Fruit fly (Drosophila melanogaster) whole organism, embryonic: ENCODE results near the gene Myo95E.
A peak's percentile ranks its signal among the peaks of the same experiment; 100 is the strongest.

Source experiments
- CG10147 ChIP-seq: fragments of 200-800 bp; sonication (Bioruptor generic); optimal IDR thresholded peaks from 2 replicates; lab custom pipeline; 2019; ENCODE audit warnings: missing biosample characterization, mild to moderate bottlenecking, missing genetic modification characterization, moderate library complexity
- CG10267 ChIP-seq: fragments of 200-800 bp; sonication (Bioruptor generic); optimal IDR thresholded peaks from 2 replicates; lab custom pipeline; 2018; ENCODE audit warnings: missing biosample characterization, mild to moderate bottlenecking, missing genetic modification characterization, moderate library complexity
- CG10979 ChIP-seq: fragments of 200-800 bp; sonication (Bioruptor generic); optimal IDR thresholded peaks from 2 replicates; lab custom pipeline; 2018; ENCODE audit warnings: missing biosample characterization, mild to moderate bottlenecking, missing genetic modification characterization, moderate library complexity
- CG12071 ChIP-seq: fragments of 200-800 bp; sonication (Bioruptor generic); optimal IDR thresholded peaks from 3 replicates; lab custom pipeline; 2018; ENCODE audit warnings: missing biosample characterization, mild to moderate bottlenecking, missing genetic modification characterization
- CG12659 ChIP-seq: fragments of 200-800 bp; sonication (Bioruptor generic); optimal IDR thresholded peaks from 3 replicates; lab custom pipeline; 2017; ENCODE audit warnings: mild to moderate bottlenecking, missing biosample characterization, missing genetic modification reagents, missing genetic modification characterization
- CG13123 ChIP-seq: fragments of 200-800 bp; sonication (Bioruptor generic); optimal IDR thresholded peaks from 2 replicates; lab custom pipeline; 2016; ENCODE audit warnings: missing biosample characterization, missing genetic modification characterization
- CG13287 ChIP-seq: fragments of 200-800 bp; sonication (Bioruptor generic); IDR thresholded peaks from 2 replicates; pipeline ENCODE4 v1.3.6; 2022; ENCODE audit warnings: missing biosample characterization, missing genetic modification characterization; ENCODE audit not compliant: partially characterized antibody
- CG13296 ChIP-seq: fragments of 200-800 bp; sonication (Bioruptor generic); optimal IDR thresholded peaks from 3 replicates; lab custom pipeline; 2018; ENCODE audit warnings: missing biosample characterization, mild to moderate bottlenecking, missing genetic modification characterization
- CG14710 ChIP-seq: fragments of 200-800 bp; sonication (Bioruptor generic); optimal IDR thresholded peaks from 3 replicates; lab custom pipeline; 2019; ENCODE audit warnings: missing biosample characterization, mild to moderate bottlenecking, missing genetic modification characterization, moderate library complexity
- CG17328 ChIP-seq: fragments of 200-800 bp; sonication (Bioruptor generic); IDR thresholded peaks from 2 replicates; pipeline ENCODE4 v1.3.6; 2022; ENCODE audit warnings: missing biosample characterization, missing genetic modification characterization
- CG1792 ChIP-seq: fragments of 200-800 bp; sonication (Bioruptor generic); optimal IDR thresholded peaks from 2 replicates; lab custom pipeline; 2016; ENCODE audit warnings: missing biosample characterization, missing genetic modification characterization
- CG18262 ChIP-seq: fragments of 200-800 bp; optimal IDR thresholded peaks from 3 replicates; lab custom pipeline; 2019; ENCODE audit warnings: missing biosample characterization, mild to moderate bottlenecking, missing genetic modification characterization, moderate library complexity
- CG2712 ChIP-seq: fragments of 200-800 bp; optimal IDR thresholded peaks from 3 replicates; lab custom pipeline; 2019; ENCODE audit warnings: missing biosample characterization, mild to moderate bottlenecking, missing genetic modification characterization, moderate library complexity
- CG30403 ChIP-seq: fragments of 200-800 bp; sonication (Bioruptor generic); optimal IDR thresholded peaks from 3 replicates; lab custom pipeline; 2016; ENCODE audit warnings: missing biosample characterization, missing genetic modification characterization
- CG3847 ChIP-seq: fragments of 200-800 bp; sonication (Bioruptor generic); IDR thresholded peaks from 2 replicates; pipeline ENCODE4 v1.3.6; 2022; ENCODE audit warnings: missing biosample characterization, missing genetic modification characterization
- CG7745 ChIP-seq: fragments of 200-800 bp; sonication (Bioruptor generic); optimal IDR thresholded peaks from 2 replicates; lab custom pipeline; 2018; ENCODE audit warnings: missing biosample characterization, mild to moderate bottlenecking, missing genetic modification characterization, moderate library complexity
- CG9817 ChIP-seq: fragments of 200-800 bp; sonication (Bioruptor generic); optimal IDR thresholded peaks from 2 replicates; lab custom pipeline; 2018; ENCODE audit warnings: missing biosample characterization, mild to moderate bottlenecking, missing genetic modification characterization, moderate library complexity
- Dip3 ChIP-seq: fragments of 200-800 bp; sonication (Bioruptor generic); optimal IDR thresholded peaks from 3 replicates; lab custom pipeline; 2016; ENCODE audit warnings: missing biosample characterization, missing genetic modification characterization
- Dll ChIP-seq: fragments of 200-800 bp; sonication (Bioruptor generic); IDR thresholded peaks from 4 replicates; pipeline ENCODE4 v1.3.6; 2022; ENCODE audit warnings: missing biosample characterization, missing genetic modification characterization; ENCODE audit not compliant: partially characterized antibody
- Dp ChIP-seq: fragments of 200-800 bp; sonication (Bioruptor generic); optimal IDR thresholded peaks from 2 replicates; lab custom pipeline; 2018; ENCODE audit warnings: missing biosample characterization, mild to moderate bottlenecking, missing genetic modification characterization, moderate library complexity
- E2f1 ChIP-seq: fragments of 200-800 bp; sonication (Bioruptor generic); IDR thresholded peaks from 2 replicates; pipeline ENCODE4 v1.3.6; 2022; ENCODE audit warnings: missing biosample characterization, missing genetic modification characterization
- Ets97D ChIP-seq: fragments of 200-800 bp; sonication (Bioruptor generic); optimal IDR thresholded peaks from 3 replicates; lab custom pipeline; 2016; ENCODE audit warnings: missing biosample characterization, missing genetic modification characterization
- HLH3B ChIP-seq: fragments of 200-800 bp; sonication (Bioruptor generic); IDR thresholded peaks from 2 replicates; pipeline ENCODE4 v1.3.6; 2022; ENCODE audit warnings: missing biosample characterization, missing genetic modification characterization
- Hsf ChIP-seq: fragments of 200-800 bp; sonication (Bioruptor generic); optimal IDR thresholded peaks from 3 replicates; lab custom pipeline; 2016; ENCODE audit warnings: missing biosample characterization, missing genetic modification characterization
- Max ChIP-seq: fragments of 200-800 bp; sonication (Bioruptor generic); optimal IDR thresholded peaks from 2 replicates; lab custom pipeline; 2016; ENCODE audit warnings: missing biosample characterization, mild to moderate bottlenecking, missing genetic modification characterization
- Mes4 ChIP-seq: fragments of 200-800 bp; sonication (Bioruptor generic); optimal IDR thresholded peaks from 2 replicates; lab custom pipeline; 2016; ENCODE audit warnings: missing biosample characterization, missing genetic modification characterization
- Opbp ChIP-seq: fragments of 200-800 bp; sonication (Bioruptor generic); IDR thresholded peaks from 3 replicates; pipeline ENCODE4 v1.3.6; 2022; ENCODE audit warnings: missing biosample characterization, missing genetic modification characterization; ENCODE audit not compliant: partially characterized antibody
- az2 ChIP-seq: fragments of 200-800 bp; sonication (Bioruptor generic); optimal IDR thresholded peaks from 3 replicates; lab custom pipeline; 2016; ENCODE audit warnings: missing biosample characterization, missing genetic modification characterization
- bsh ChIP-seq, 2 experiments: fragments of 200-800 bp; sonication (Bioruptor generic); optimal IDR thresholded peaks; 2 replicates each; lab custom pipeline; 2017 to 2018; ENCODE audit warnings: mild to moderate bottlenecking in 2 of 2, missing biosample characterization in 2 of 2, missing genetic modification characterization in 2 of 2, moderate library complexity in 1 of 2
- chinmo ChIP-seq: fragments of 200-800 bp; sonication (Bioruptor generic); IDR thresholded peaks from 4 replicates; pipeline ENCODE4 v1.3.6; 2022; ENCODE audit warnings: missing biosample characterization, missing genetic modification characterization; ENCODE audit not compliant: partially characterized antibody
- crp ChIP-seq, 2 experiments: fragments of 200-800 bp; sonication (Bioruptor generic); optimal IDR thresholded peaks; 2 replicates in 1 of 2; 3 replicates in 1 of 2; lab custom pipeline; 2017; ENCODE audit warnings: missing biosample characterization in 2 of 2, missing genetic modification characterization in 2 of 2, mild to moderate bottlenecking in 1 of 2, moderate library complexity in 1 of 2
- cwo ChIP-seq: fragments of 200-800 bp; sonication (Bioruptor generic); optimal IDR thresholded peaks from 3 replicates; lab custom pipeline; 2017; ENCODE audit warnings: missing biosample characterization, missing genetic modification characterization, mild to moderate bottlenecking, moderate library complexity, missing genetic modification reagents
- gem ChIP-seq: fragments of 200-800 bp; sonication (Bioruptor generic); optimal IDR thresholded peaks from 2 replicates; lab custom pipeline; 2019; ENCODE audit warnings: missing biosample characterization, mild to moderate bottlenecking, missing genetic modification characterization, moderate library complexity
- grau ChIP-seq: fragments of 200-800 bp; optimal IDR thresholded peaks from 3 replicates; lab custom pipeline; 2019; ENCODE audit warnings: missing biosample characterization, mild to moderate bottlenecking, missing genetic modification characterization, moderate library complexity
- gt ChIP-seq: fragments of 200-800 bp; sonication (Bioruptor generic); IDR thresholded peaks from 2 replicates; pipeline ENCODE4 v1.3.6; 2022; ENCODE audit warnings: missing biosample characterization, missing genetic modification characterization
- hkb ChIP-seq, 2 experiments: fragments of 200-800 bp in 1 of 2; fragments of >200 bp in 1 of 2; sonication (Bioruptor generic) in 1 of 2; IDR thresholded peaks in 1 of 2; optimal IDR thresholded peaks in 1 of 2; 2 replicates each; pipeline versions ENCODE4 v1.3.6 to Lab custom; 2017 to 2022; ENCODE audit warnings: missing biosample characterization in 1 of 2, missing genetic modification characterization in 1 of 2
- kah ChIP-seq: fragments of 200-800 bp; sonication (Bioruptor generic); optimal IDR thresholded peaks from 2 replicates; lab custom pipeline; 2018; ENCODE audit warnings: missing biosample characterization, mild to moderate bottlenecking, missing genetic modification characterization
- lab ChIP-seq: fragments of 200-800 bp; sonication (Bioruptor generic); optimal IDR thresholded peaks from 3 replicates; lab custom pipeline; 2017; ENCODE audit warnings: missing biosample characterization, missing genetic modification characterization, mild to moderate bottlenecking, moderate library complexity, missing genetic modification reagents
- lola ChIP-seq, 3 experiments: fragments of >200 bp in 2 of 3; fragments of 200-800 bp in 1 of 3; sonication (Bioruptor generic) in 1 of 3; optimal IDR thresholded peaks; 2 replicates each; lab custom pipeline; 2017 to 2019; ENCODE audit warnings: missing biosample characterization in 3 of 3, missing genetic modification characterization in 3 of 3, mild to moderate bottlenecking in 1 of 3, moderate library complexity in 1 of 3
- nom ChIP-seq: fragments of 200-800 bp; sonication (Bioruptor generic); optimal IDR thresholded peaks from 2 replicates; lab custom pipeline; 2017; ENCODE audit warnings: missing biosample characterization, missing genetic modification characterization, mild to moderate bottlenecking, moderate library complexity, missing genetic modification reagents
- ro ChIP-seq: fragments of 200-800 bp; sonication (Bioruptor generic); IDR thresholded peaks from 2 replicates; pipeline ENCODE4 v1.3.6; 2022; ENCODE audit warnings: missing biosample characterization, missing genetic modification characterization
- slbo ChIP-seq: fragments of 200-800 bp; sonication (Bioruptor generic); IDR thresholded peaks from 2 replicates; pipeline ENCODE4 v1.3.6; 2022; ENCODE audit warnings: missing biosample characterization, missing genetic modification characterization
- sqz ChIP-seq: fragments of 200-800 bp; sonication (Bioruptor generic); optimal IDR thresholded peaks from 3 replicates; lab custom pipeline; 2018; ENCODE audit warnings: missing biosample characterization, mild to moderate bottlenecking, missing genetic modification characterization
- sug ChIP-seq: fragments of 200-800 bp; optimal IDR thresholded peaks from 2 replicates; lab custom pipeline; 2019; ENCODE audit warnings: missing biosample characterization, mild to moderate bottlenecking, missing genetic modification characterization, moderate library complexity
- tin ChIP-seq: fragments of 200-800 bp; sonication (Bioruptor generic); optimal IDR thresholded peaks from 3 replicates; lab custom pipeline; 2016; ENCODE audit warnings: missing biosample characterization, missing genetic modification characterization
- trem ChIP-seq: fragments of 200-800 bp; optimal IDR thresholded peaks from 3 replicates; lab custom pipeline; 2019; ENCODE audit warnings: missing biosample characterization, mild to moderate bottlenecking, missing genetic modification characterization, moderate library complexity
- unpg ChIP-seq: fragments of 200-800 bp; sonication (Bioruptor generic); optimal IDR thresholded peaks from 3 replicates; lab custom pipeline; 2018; ENCODE audit warnings: missing biosample characterization, mild to moderate bottlenecking, missing genetic modification characterization, moderate library complexity
- vvl ChIP-seq: fragments of 200-800 bp; sonication (Bioruptor generic); IDR thresholded peaks from 2 replicates; pipeline ENCODE4 v1.3.6; 2022; ENCODE audit warnings: missing biosample characterization, missing genetic modification characterization

Gene Myo95E

DNA sequence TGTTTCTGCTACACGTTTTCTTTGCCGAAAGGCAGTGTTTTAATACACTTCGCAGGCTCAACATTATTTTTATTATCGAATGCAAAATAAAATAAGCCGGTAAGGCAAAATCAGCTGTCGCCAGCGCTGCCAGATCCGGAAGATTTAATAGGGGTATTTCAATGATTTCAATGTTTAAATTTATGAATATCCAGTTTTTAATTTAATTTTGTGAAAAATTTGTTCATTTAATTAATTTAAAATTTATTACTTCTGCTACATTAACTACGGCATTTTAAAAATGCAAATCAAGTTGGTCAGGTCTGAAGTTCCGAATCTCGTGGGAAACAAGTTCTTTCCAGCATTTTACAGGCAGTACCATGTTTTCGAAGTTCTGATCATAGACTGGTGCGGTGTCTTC is 12.5 kb downstream of the Myo95E start, which contains the start of gene Slimp (continued):
- TF ChIP-seq Hsf (GFP tag; lab: Kevin White, UChicago), result peak; percentile 7
- peak; percentile 40 for TF ChIP-seq grau (tag; lab: Kevin White, UChicago)
- peak; percentile 14 for TF ChIP-seq CG12659 (GFP tag; lab: Kevin White, UChicago)
- TF ChIP-seq CG18262 (tag; lab: Kevin White, UChicago), result peak; percentile 10
- TF ChIP-seq crp (GFP tag; optimal IDR thresholded peaks at IDR 0.05; lab: Kevin White, UChicago), result peak; percentile 56 to 93
- 0 out of 3 replicates have a peak, but pooled peaks have one; percentile 46 for TF ChIP-seq Opbp
- TF ChIP-seq Dip3 (GFP tag; lab: Kevin White, UChicago), result no peak
- TF ChIP-seq slbo (GFP tag; lab: Robert Waterston, UW), result peak; percentile 29; the same call in 1 of the 2 replicates
- peak; percentile 26 for TF ChIP-seq CG30403
- TF ChIP-seq CG9817 (tag; lab: Kevin White, UChicago), result peak; percentile 14
- TF ChIP-seq unpg (GFP tag; lab: Kevin White, UChicago), result peak; percentile 11
- TF ChIP-seq chinmo (GFP tag; lab: Robert Waterston, UW), result no peak
- TF ChIP-seq CG10267 (tag; lab: Kevin White, UChicago), result peak; percentile 21
- peak in 1 of 2 experiments; percentile 32 for TF ChIP-seq bsh (GFP tag; optimal IDR thresholded peaks at IDR 0.05; lab: Kevin White, UChicago)
- TF ChIP-seq CG13287 (GFP tag; lab: Robert Waterston, UW), result peak; percentile 39
- no peak for TF ChIP-seq gt (GFP tag; lab: Robert Waterston, UW)
- peak; percentile 3 for TF ChIP-seq az2
- peak; percentile 32 for TF ChIP-seq lab (GFP tag; lab: Kevin White, UChicago)
- no peak for TF ChIP-seq CG12071
- TF ChIP-seq E2f1, result no peak
- TF ChIP-seq CG2712 (tag; lab: Kevin White, UChicago), result peak; percentile 48
- TF ChIP-seq trem (tag; lab: Kevin White, UChicago), result peak; percentile 28
- peak; percentile 10 for TF ChIP-seq nom (GFP tag; lab: Kevin White, UChicago)
- TF ChIP-seq Dll (GFP tag; lab: Robert Waterston, UW), result peak; percentile 52; the same call in 1 of the 4 replicates
- TF ChIP-seq CG10979 (tag; lab: Kevin White, UChicago), result peak; percentile 18
- peak; percentile 31 for TF ChIP-seq CG14710
- peak; percentile 13 for TF ChIP-seq CG10147 (GFP tag; lab: Kevin White, UChicago)
- TF ChIP-seq vvl, result 0 out of 2 replicates have a peak, but pooled peaks have one; percentile 34
- TF ChIP-seq Ets97D (GFP tag; lab: Kevin White, UChicago), result peak; percentile 20
- no peak for TF ChIP-seq CG1792
- TF ChIP-seq sqz (GFP tag; lab: Kevin White, UChicago), result peak; percentile 69
- TF ChIP-seq CG13123 (GFP tag; lab: Kevin White, UChicago), result no peak
- TF ChIP-seq cwo, result no peak
- TF ChIP-seq kah (GFP tag; lab: Kevin White, UChicago), result no peak
- TF ChIP-seq tin (GFP tag; lab: Kevin White, UChicago), result peak; percentile 1
- TF ChIP-seq sug (tag; lab: Kevin White, UChicago), result peak; percentile 21
- TF ChIP-seq Mes4, result no peak
- TF ChIP-seq Dp (GFP tag; lab: Kevin White, UChicago), result peak; percentile 29
- no peak for TF ChIP-seq CG7745
- TF ChIP-seq CG17328 (GFP tag; lab: Robert Waterston, UW), result no peak
- no peak for TF ChIP-seq HLH3B (GFP tag; lab: Robert Waterston, UW)
- no peak for TF ChIP-seq hkb (optimal IDR thresholded peaks at IDR 0.05; lab: Kevin White, UChicago)
- 0 out of 2 replicates have a peak, but pooled peaks have one; percentile 28 for TF ChIP-seq hkb (GFP tag; IDR thresholded peaks at IDR 0.05; lab: Robert Waterston, UW)
- peak; percentile 49 for TF ChIP-seq gem (tag; lab: Kevin White, UChicago)
- peak; percentile 21 for TF ChIP-seq CG13296
- TF ChIP-seq Max, result no peak
- no peak for TF ChIP-seq ro
- TF ChIP-seq CG3847 (GFP tag; lab: Robert Waterston, UW), result peak; percentile 5; the same call in 1 of the 2 replicates
- peak in 1 of 3 experiments; percentile 31 for TF ChIP-seq lola (GFP tag; optimal IDR thresholded peaks at IDR 0.05; lab: Kevin White, UChicago)
